Fruit fly (Drosophila melanogaster): ENCODE data around the gene CG4194.

Gene CG4194

DNA sequence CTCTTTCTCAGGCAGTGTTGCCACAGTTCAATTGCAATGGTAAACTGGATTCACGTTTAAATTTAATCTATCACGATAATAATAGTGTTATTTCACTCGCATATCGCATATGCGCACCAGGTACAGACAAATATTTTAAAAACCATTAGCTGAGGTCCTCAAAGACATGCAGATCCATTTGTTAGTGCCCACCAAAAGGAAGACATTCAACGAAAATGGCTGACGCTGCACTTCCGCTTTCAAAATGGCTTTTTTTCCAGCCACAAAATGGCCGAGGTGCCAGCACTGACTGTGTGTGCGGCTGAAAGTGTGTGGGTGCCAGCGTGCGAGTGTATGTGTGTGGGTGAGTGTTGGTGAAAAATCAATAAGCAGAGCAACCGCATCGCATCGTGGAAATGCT lies 7.3 kb upstream of the CG4194 start (continued):
- no peak for TF ChIP-seq Bgb (GFP tag; IDR thresholded peaks at IDR 0.05; ENCODE audit: partially characterized antibody)
- TF ChIP-seq CG9609 (GFP tag; optimal IDR thresholded peaks at IDR 0.05), result no peak
- no peak for TF ChIP-seq ttk (GFP tag; IDR thresholded peaks at IDR 0.05)
- TF ChIP-seq tin (GFP tag; optimal IDR thresholded peaks at IDR 0.05), result no peak
- no peak for TF ChIP-seq Bteb2 (GFP tag; optimal IDR thresholded peaks at IDR 0.05)
- TF ChIP-seq pho (GFP tag; optimal IDR thresholded peaks at IDR 0.05), result no peak
- peak; percentile 2 for TF ChIP-seq Six4 (GFP tag; optimal IDR thresholded peaks at IDR 0.05)
- peak; percentile 44 for TF ChIP-seq Hmr (GFP tag; optimal IDR thresholded peaks at IDR 0.05)
- no peak for TF ChIP-seq CG16813 (GFP tag; IDR thresholded peaks at IDR 0.05; ENCODE audit: partially characterized antibody)
- TF ChIP-seq nerfin-2 (GFP tag; IDR thresholded peaks at IDR 0.05; ENCODE audit: partially characterized antibody), result no peak
- no peak for TF ChIP-seq CG15073 (GFP tag; optimal IDR thresholded peaks at IDR 0.05)
- TF ChIP-seq Ets97D (GFP tag; optimal IDR thresholded peaks at IDR 0.05), result peak; percentile 91
- TF ChIP-seq en (GFP tag; optimal IDR thresholded peaks at IDR 0.05), result no peak
- no peak for TF ChIP-seq H2.0 (GFP tag; IDR thresholded peaks at IDR 0.05)
- no peak for TF ChIP-seq C15 (GFP tag; IDR thresholded peaks at IDR 0.05)
- TF ChIP-seq croc (GFP tag; conservative IDR thresholded peaks at IDR 0.05), result 0 out of 3 replicates have a peak, but pooled peaks have one; percentile 12
- no peak for TF ChIP-seq sqz (GFP tag; optimal IDR thresholded peaks at IDR 0.05)
- no peak for TF ChIP-seq gt (GFP tag; IDR thresholded peaks at IDR 0.05)
- no peak for TF ChIP-seq NC2β (GFP tag; optimal IDR thresholded peaks at IDR 0.05)
- TF ChIP-seq D19A (tag; optimal IDR thresholded peaks at IDR 0.05), result peak; percentile 17
- no peak for TF ChIP-seq trh (GFP tag; optimal IDR thresholded peaks at IDR 0.05)
- peak; percentile 42 for TF ChIP-seq Blimp-1 (GFP tag; optimal IDR thresholded peaks at IDR 0.05)
- no peak for TF ChIP-seq Spps (tag; optimal IDR thresholded peaks at IDR 0.05)
- no peak for TF ChIP-seq B-H1 (GFP tag; IDR thresholded peaks at IDR 0.05)
- peak; percentile 42 for TF ChIP-seq CG1529 (GFP tag; optimal IDR thresholded peaks at IDR 0.05)
- no peak for TF ChIP-seq CG16815 (GFP tag; optimal IDR thresholded peaks at IDR 0.05)
- peak; percentile 34 for TF ChIP-seq CG18619 (GFP tag; optimal IDR thresholded peaks at IDR 0.05)
- TF ChIP-seq CG7372 (GFP tag; IDR thresholded peaks at IDR 0.05), result 0 out of 2 replicates have a peak, but pooled peaks have one; percentile 31
- no peak for TF ChIP-seq CG11504 (tag; optimal IDR thresholded peaks at IDR 0.05)
- 0 out of 3 replicates have a peak, but pooled peaks have one; percentile 17 for TF ChIP-seq Mrtf (GFP tag; IDR thresholded peaks at IDR 0.05)
- peak; percentile 79 for TF ChIP-seq cg (GFP tag; optimal IDR thresholded peaks at IDR 0.05)
- no peak; the same call in 1 of the 2 replicates for TF ChIP-seq vvl (GFP tag; IDR thresholded peaks at IDR 0.05)
- no peak for TF ChIP-seq gro (GFP tag; optimal IDR thresholded peaks at IDR 0.05)
- no peak for TF ChIP-seq prd (optimal IDR thresholded peaks at IDR 0.05)
- no peak for TF ChIP-seq prd (GFP tag; IDR thresholded peaks at IDR 0.05)
- no peak for TF ChIP-seq CG34224 (GFP tag; IDR thresholded peaks at IDR 0.05; ENCODE audit: partially characterized antibody)
- no peak for TF ChIP-seq disco-r (GFP tag; optimal IDR thresholded peaks at IDR 0.05)
- TF ChIP-seq HHEX (GFP tag; optimal IDR thresholded peaks at IDR 0.05), result peak; percentile 31
- no peak for TF ChIP-seq CkIIα-i1 (GFP tag; IDR thresholded peaks at IDR 0.05)
- TF ChIP-seq dan (GFP tag; IDR thresholded peaks at IDR 0.05), result no peak
- peak; percentile 78 for TF ChIP-seq Med (GFP tag)
- no peak for TF ChIP-seq Dref (GFP tag; IDR thresholded peaks at IDR 0.05)
- peak; percentile 20 for TF ChIP-seq Sox102F (GFP tag; optimal IDR thresholded peaks at IDR 0.05)
- TF ChIP-seq CG12236 (GFP tag; optimal IDR thresholded peaks at IDR 0.05), result peak; percentile 20
- TF ChIP-seq CG14014 (GFP tag; IDR thresholded peaks at IDR 0.05), result no peak
- TF ChIP-seq gce (GFP tag; IDR thresholded peaks at IDR 0.05), result no peak
- no peak for TF ChIP-seq CG6689 (GFP tag; IDR thresholded peaks at IDR 0.05)
- peak; percentile 8 for TF ChIP-seq CG8359 (GFP tag; optimal IDR thresholded peaks at IDR 0.05; ENCODE audit: borderline replicate concordance)
- 0 out of 2 replicates have a peak, but pooled peaks have one; percentile 24 for TF ChIP-seq Atf6 (GFP tag; IDR thresholded peaks at IDR 0.05)
- TF ChIP-seq dmrt11E (tag; optimal IDR thresholded peaks at IDR 0.05), result peak; percentile 10
- TF ChIP-seq CG8944 (GFP tag; optimal IDR thresholded peaks at IDR 0.05), result no peak
- TF ChIP-seq dimm (GFP tag; IDR thresholded peaks at IDR 0.05), result no peak
